Fruit fly (Drosophila melanogaster) whole organism, embryonic: ENCODE measurements around the gene CG11251.

Experiments used
- Atf-2 ChIP-seq: fragments of 200-800 bp; sonication (Bioruptor generic); optimal IDR thresholded peaks from 2 replicates; lab custom pipeline; 2016; ENCODE audit warnings: missing biosample characterization, missing genetic modification characterization
- Bdp1 ChIP-seq: fragments of 200-800 bp; sonication (Bioruptor generic); optimal IDR thresholded peaks from 3 replicates; lab custom pipeline; 2016; ENCODE audit warnings: missing biosample characterization, missing genetic modification characterization
- CG12155 ChIP-seq: fragments of 200-800 bp; sonication (Bioruptor generic); optimal IDR thresholded peaks from 3 replicates; lab custom pipeline; 2016; ENCODE audit warnings: missing biosample characterization, missing genetic modification characterization
- CG1529 ChIP-seq: fragments of 200-800 bp; sonication (Bioruptor generic); optimal IDR thresholded peaks from 3 replicates; lab custom pipeline; 2018; ENCODE audit warnings: missing biosample characterization, missing genetic modification characterization
- CG17186 ChIP-seq: fragments of 200-800 bp; sonication (Bioruptor generic); optimal IDR thresholded peaks from 3 replicates; lab custom pipeline; 2017; ENCODE audit warnings: missing biosample characterization, missing genetic modification reagents, missing genetic modification characterization
- CG17385 ChIP-seq: fragments of 200-800 bp; sonication (Bioruptor generic); optimal IDR thresholded peaks from 3 replicates; lab custom pipeline; 2018; ENCODE audit warnings: missing biosample characterization, mild to moderate bottlenecking, missing genetic modification characterization
- CG17912 ChIP-seq: fragments of 200-800 bp; sonication (Bioruptor generic); optimal IDR thresholded peaks from 2 replicates; lab custom pipeline; 2018; ENCODE audit warnings: missing biosample characterization, mild to moderate bottlenecking, missing genetic modification characterization
- CG18262 ChIP-seq: fragments of 200-800 bp; optimal IDR thresholded peaks from 3 replicates; lab custom pipeline; 2019; ENCODE audit warnings: missing biosample characterization, mild to moderate bottlenecking, missing genetic modification characterization, moderate library complexity
- CG30020 ChIP-seq: fragments of 200-800 bp; optimal IDR thresholded peaks from 2 replicates; lab custom pipeline; 2019; ENCODE audit warnings: missing biosample characterization, mild to moderate bottlenecking, missing genetic modification characterization, moderate library complexity
- CG30431 ChIP-seq: fragments of 200-800 bp; sonication (Bioruptor generic); optimal IDR thresholded peaks from 2 replicates; lab custom pipeline; 2017; ENCODE audit warnings: missing biosample characterization, missing genetic modification characterization
- CG3065 ChIP-seq: fragments of 200-800 bp; sonication (Bioruptor generic); optimal IDR thresholded peaks from 2 replicates; lab custom pipeline; 2016; ENCODE audit warnings: missing biosample characterization, missing genetic modification characterization
- CG32767 ChIP-seq: fragments of 200-800 bp; sonication (Bioruptor generic); IDR thresholded peaks from 2 replicates; pipeline ENCODE4 v1.3.6; 2022; ENCODE audit warnings: missing biosample characterization, missing genetic modification characterization
- CG3838 ChIP-seq: fragments of 200-800 bp; sonication (Bioruptor generic); optimal IDR thresholded peaks from 3 replicates; lab custom pipeline; 2016; ENCODE audit warnings: missing biosample characterization, missing genetic modification characterization
- CG3995 ChIP-seq: fragments of 200-800 bp; sonication (Bioruptor generic); optimal IDR thresholded peaks from 3 replicates; lab custom pipeline; 2016; ENCODE audit warnings: missing biosample characterization, missing genetic modification characterization
- CG6765 ChIP-seq: fragments of 200-800 bp; sonication (Bioruptor generic); optimal IDR thresholded peaks from 3 replicates; lab custom pipeline; 2017; ENCODE audit warnings: missing biosample characterization, mild to moderate bottlenecking, missing genetic modification characterization
- CG6791 ChIP-seq: fragments of 200-800 bp; sonication (Bioruptor generic); IDR thresholded peaks from 3 replicates; pipeline ENCODE4 v1.3.6; 2022; ENCODE audit warnings: missing biosample characterization, missing genetic modification characterization; ENCODE audit not compliant: partially characterized antibody
- CG7357 ChIP-seq: fragments of 200-800 bp; sonication (Bioruptor generic); IDR thresholded peaks from 3 replicates; pipeline ENCODE4 v1.3.6; 2022; ENCODE audit warnings: missing biosample characterization, missing genetic modification characterization
- CG9727 ChIP-seq: fragments of 200-800 bp; sonication (Bioruptor generic); optimal IDR thresholded peaks from 3 replicates; lab custom pipeline; 2017; ENCODE audit warnings: missing biosample characterization, mild to moderate bottlenecking, missing genetic modification characterization
- CG9797 ChIP-seq: fragments of 200-800 bp; sonication (Bioruptor generic); optimal IDR thresholded peaks from 3 replicates; lab custom pipeline; 2018; ENCODE audit warnings: missing biosample characterization, mild to moderate bottlenecking, missing genetic modification characterization
- Dek ChIP-seq: fragments of 200-800 bp; sonication (Bioruptor generic); optimal IDR thresholded peaks from 3 replicates; lab custom pipeline; 2019; ENCODE audit warnings: missing biosample characterization, mild to moderate bottlenecking, missing genetic modification characterization, moderate library complexity
- Doc2 ChIP-seq: fragments of 200-800 bp; sonication (Bioruptor generic); IDR thresholded peaks from 2 replicates; pipeline ENCODE4 v1.3.6; 2022; ENCODE audit warnings: missing biosample characterization, missing genetic modification characterization
- Ets97D ChIP-seq: fragments of 200-800 bp; sonication (Bioruptor generic); optimal IDR thresholded peaks from 3 replicates; lab custom pipeline; 2016; ENCODE audit warnings: missing biosample characterization, missing genetic modification characterization
- Hand ChIP-seq: fragments of 200-800 bp; sonication (Bioruptor generic); optimal IDR thresholded peaks from 2 replicates; lab custom pipeline; 2017; ENCODE audit warnings: mild to moderate bottlenecking, missing biosample characterization, missing genetic modification reagents, missing genetic modification characterization
- Lhr ChIP-seq: fragments of 200-800 bp; sonication (Bioruptor generic); optimal IDR thresholded peaks from 3 replicates; lab custom pipeline; 2017; ENCODE audit warnings: mild to moderate bottlenecking, missing biosample characterization, missing genetic modification reagents, missing genetic modification characterization
- MBD-R2 ChIP-seq: fragments of 200-800 bp; sonication (Bioruptor generic); IDR thresholded peaks from 2 replicates; pipeline ENCODE4 v1.3.6; 2022; ENCODE audit warnings: missing biosample characterization, missing genetic modification characterization
- Meics ChIP-seq: fragments of 200-800 bp; sonication (Bioruptor generic); optimal IDR thresholded peaks from 2 replicates; lab custom pipeline; 2017; ENCODE audit warnings: missing biosample characterization, mild to moderate bottlenecking, missing genetic modification characterization
- Usf ChIP-seq: fragments of 200-800 bp; sonication (Bioruptor generic); optimal IDR thresholded peaks from 2 replicates; lab custom pipeline; 2017; ENCODE audit warnings: missing genotype, missing biosample characterization, missing genetic modification characterization
- az2 ChIP-seq: fragments of 200-800 bp; sonication (Bioruptor generic); optimal IDR thresholded peaks from 3 replicates; lab custom pipeline; 2016; ENCODE audit warnings: missing biosample characterization, missing genetic modification characterization
- caup ChIP-seq: fragments of 200-800 bp; sonication (Bioruptor generic); optimal IDR thresholded peaks from 3 replicates; lab custom pipeline; 2017; ENCODE audit warnings: missing biosample characterization, mild to moderate bottlenecking, missing genetic modification characterization, moderate library complexity; ENCODE audit not compliant: severe bottlenecking
- chinmo ChIP-seq: fragments of 200-800 bp; sonication (Bioruptor generic); IDR thresholded peaks from 4 replicates; pipeline ENCODE4 v1.3.6; 2022; ENCODE audit warnings: missing biosample characterization, missing genetic modification characterization; ENCODE audit not compliant: partially characterized antibody
- dimm ChIP-seq: fragments of 200-800 bp; sonication (Bioruptor generic); IDR thresholded peaks from 2 replicates; pipeline ENCODE4 v1.3.6; 2022; ENCODE audit warnings: missing biosample characterization, missing genetic modification characterization
- fd64A ChIP-seq: fragments of 200-800 bp; sonication (Bioruptor generic); optimal IDR thresholded peaks from 3 replicates; lab custom pipeline; 2018; ENCODE audit warnings: missing biosample characterization, mild to moderate bottlenecking, missing genetic modification characterization
- kay ChIP-seq: fragments of 200-800 bp; sonication (Bioruptor generic); optimal IDR thresholded peaks from 2 replicates; lab custom pipeline; 2016; ENCODE audit warnings: missing biosample characterization, missing genetic modification characterization
- lab ChIP-seq: fragments of 200-800 bp; sonication (Bioruptor generic); optimal IDR thresholded peaks from 3 replicates; lab custom pipeline; 2017; ENCODE audit warnings: missing biosample characterization, missing genetic modification characterization, mild to moderate bottlenecking, moderate library complexity, missing genetic modification reagents
- lola ChIP-seq, 3 experiments: fragments of >200 bp in 2 of 3; fragments of 200-800 bp in 1 of 3; sonication (Bioruptor generic) in 1 of 3; optimal IDR thresholded peaks; 2 replicates each; lab custom pipeline; 2017 to 2019; ENCODE audit warnings: missing biosample characterization in 3 of 3, missing genetic modification characterization in 3 of 3, mild to moderate bottlenecking in 1 of 3, moderate library complexity in 1 of 3
- lov ChIP-seq, 2 experiments: fragments of 200-800 bp in 1 of 2; fragments of >200 bp in 1 of 2; sonication (Bioruptor generic) in 1 of 2; IDR thresholded peaks in 1 of 2; optimal IDR thresholded peaks in 1 of 2; 2 replicates in 1 of 2; 3 replicates in 1 of 2; pipeline versions ENCODE4 v1.3.6 to Lab custom; 2017 to 2022; ENCODE audit warnings: missing biosample characterization in 1 of 2, missing genetic modification characterization in 1 of 2
- nerfin-1 ChIP-seq: fragments of 200-800 bp; sonication (Bioruptor generic); optimal IDR thresholded peaks from 3 replicates; lab custom pipeline; 2019; ENCODE audit warnings: missing biosample characterization, mild to moderate bottlenecking, missing genetic modification characterization, moderate library complexity
- nmo ChIP-seq: fragments of 200-800 bp; sonication (Bioruptor generic); optimal IDR thresholded peaks from 2 replicates; lab custom pipeline; 2018; ENCODE audit warnings: missing biosample characterization, mild to moderate bottlenecking, missing genetic modification characterization, moderate library complexity
- oc ChIP-seq: fragments of 200-800 bp; sonication (Bioruptor generic); optimal IDR thresholded peaks from 2 replicates; lab custom pipeline; 2018; ENCODE audit warnings: missing biosample characterization, mild to moderate bottlenecking, missing genetic modification characterization, moderate library complexity
- org-1 ChIP-seq: fragments of 200-800 bp; sonication (Bioruptor generic); optimal IDR thresholded peaks from 2 replicates; lab custom pipeline; 2017; ENCODE audit warnings: missing biosample characterization, missing genetic modification characterization
- psq ChIP-seq: fragments of 200-800 bp; sonication (Bioruptor generic); optimal IDR thresholded peaks from 2 replicates; lab custom pipeline; 2017; ENCODE audit warnings: missing biosample characterization, missing genetic modification characterization
- ranshi ChIP-seq: fragments of 200-800 bp; sonication (Bioruptor generic); IDR thresholded peaks from 2 replicates; pipeline ENCODE4 v1.3.6; 2022; ENCODE audit warnings: missing biosample characterization, missing genetic modification characterization
- schlank ChIP-seq: fragments of 200-800 bp; sonication (Bioruptor generic); optimal IDR thresholded peaks from 2 replicates; lab custom pipeline; 2018; ENCODE audit warnings: missing biosample characterization, mild to moderate bottlenecking, missing genetic modification characterization
- sens ChIP-seq: fragments of 200-800 bp; sonication (Bioruptor generic); peaks from one replicate; lab custom pipeline; 2016; ENCODE audit warnings: missing biosample characterization, missing genetic modification characterization
- tap ChIP-seq: fragments of 200-800 bp; optimal IDR thresholded peaks from 3 replicates; lab custom pipeline; 2019; ENCODE audit warnings: missing biosample characterization, mild to moderate bottlenecking, missing genetic modification characterization, moderate library complexity
- tin ChIP-seq: fragments of 200-800 bp; sonication (Bioruptor generic); optimal IDR thresholded peaks from 3 replicates; lab custom pipeline; 2016; ENCODE audit warnings: missing biosample characterization, missing genetic modification characterization
- trem ChIP-seq: fragments of 200-800 bp; optimal IDR thresholded peaks from 3 replicates; lab custom pipeline; 2019; ENCODE audit warnings: missing biosample characterization, mild to moderate bottlenecking, missing genetic modification characterization, moderate library complexity
- ttk ChIP-seq: fragments of 200-800 bp; sonication (Bioruptor generic); IDR thresholded peaks from 2 replicates; pipeline ENCODE4 v2.1.2; 2022; ENCODE audit warnings: missing biosample characterization, missing genetic modification characterization

The CG11251 gene

dm6 chr3L:13041292-13042067 is 48.3 kb downstream of the CG11251 start, which contains the start of gene RpS4 (continued):
- TF ChIP-seq lola (GFP tag; optimal IDR thresholded peaks at IDR 0.05; lab: Kevin White, UChicago) (peak in 1 of 3 experiments; percentile 40), oc (tag; lab: Kevin White, UChicago) (peak; percentile 88), tap (tag; lab: Kevin White, UChicago) (peak; percentile 79), CG32767 (GFP tag; lab: Robert Waterston, UW) (peak; percentile 73; the same call in 1 of the 2 replicates), lab (GFP tag; lab: Kevin White, UChicago) (peak; percentile 98), Dek (tag; lab: Kevin White, UChicago) (peak; percentile 81), sens (peak; percentile 95), CG6765 (GFP tag; lab: Kevin White, UChicago) (peak; percentile 99), ttk (peak; percentile 76), Ets97D (GFP tag; lab: Kevin White, UChicago) (peak; percentile 99), CG9727 (GFP tag; lab: Kevin White, UChicago) (peak; percentile 93), CG30020 (tag; lab: Kevin White, UChicago) (peak; percentile 50), CG30431 (GFP tag; lab: Kevin White, UChicago) (peak; percentile 82), CG3065 (GFP tag; lab: Kevin White, UChicago) (peak; percentile 49), trem (tag; lab: Kevin White, UChicago) (peak; percentile 66), chinmo (GFP tag; lab: Robert Waterston, UW) (no peak), Meics (GFP tag; lab: Kevin White, UChicago) (peak; percentile 96), kay (GFP tag; lab: Kevin White, UChicago) (peak; percentile 39), fd64A (GFP tag; lab: Kevin White, UChicago) (peak; percentile 95), CG17385 (GFP tag; lab: Kevin White, UChicago) (peak; percentile 92), az2 (GFP tag; lab: Kevin White, UChicago) (peak; percentile 39), Hand (GFP tag; lab: Kevin White, UChicago) (peak; percentile 95), Bdp1 (GFP tag; lab: Kevin White, UChicago) (peak; percentile 81), nmo (GFP tag; lab: Kevin White, UChicago) (peak; percentile 68), CG3838 (GFP tag; lab: Kevin White, UChicago) (peak; percentile 30), Usf (GFP tag; lab: Kevin White, UChicago) (peak; percentile 73), nerfin-1 (tag; lab: Kevin White, UChicago) (peak; percentile 80), CG1529 (GFP tag; lab: Kevin White, UChicago) (peak; percentile 89), Doc2 (no peak), CG9797 (peak; percentile 97), CG17186 (GFP tag; lab: Kevin White, UChicago) (peak; percentile 94), CG18262 (tag; lab: Kevin White, UChicago) (peak; percentile 68), schlank (tag; lab: Kevin White, UChicago) (peak; percentile 95), psq (GFP tag; lab: Kevin White, UChicago) (peak; percentile 64), Atf-2 (peak; percentile 70), Lhr (GFP tag; lab: Kevin White, UChicago) (peak; percentile 93), org-1 (GFP tag; lab: Kevin White, UChicago) (peak; percentile 90), CG17912 (GFP tag; lab: Kevin White, UChicago) (peak; percentile 98), MBD-R2 (GFP tag; lab: Robert Waterston, UW) (peak; percentile 51), lov (optimal IDR thresholded peaks at IDR 0.05; lab: Kevin White, UChicago) (no peak), lov (GFP tag; IDR thresholded peaks at IDR 0.05; lab: Robert Waterston, UW) (peak; percentile 96), ranshi (GFP tag; lab: Robert Waterston, UW) (peak; percentile 80), caup (GFP tag; lab: Kevin White, UChicago) (peak; percentile 98), dimm (GFP tag; lab: Robert Waterston, UW) (no peak), CG12155 (GFP tag; lab: Kevin White, UChicago) (peak; percentile 62), CG7357 (GFP tag; lab: Robert Waterston, UW) (no peak), CG3995 (GFP tag; lab: Kevin White, UChicago) (peak; percentile 68), CG6791 (0 out of 3 replicates have a peak, but pooled peaks have one; percentile 38), tin (GFP tag; lab: Kevin White, UChicago) (peak; percentile 77)
